Worm (Caenorhabditis elegans) whole organism, young adult: ENCODE data around the gene C27A7.5.

Experiments
- B0019.2 ChIP-seq: fragments of 200-800 bp; sonication (Bioruptor generic); conservative IDR thresholded peaks from 2 replicates; pipeline ENCODE4 v1.3.6; 2022; ENCODE audit warnings: missing genetic modification reagents, missing genetic modification characterization, missing compliant biosample characterization
- B0261.1 ChIP-seq: sonication (generic microtip); optimal IDR thresholded peaks from 2 replicates; lab custom pipeline; 2016; ENCODE audit warnings: mild to moderate bottlenecking, missing genetic modification characterization, moderate library complexity, missing compliant biosample characterization
- B0336.3 ChIP-seq: fragments of 200-800 bp; sonication (Bioruptor generic); IDR thresholded peaks from 2 replicates; pipeline ENCODE4 v1.3.6; 2022; ENCODE audit warnings: missing genetic modification characterization, missing compliant biosample characterization
- F22D6.2 ChIP-seq: sonication (generic microtip); optimal IDR thresholded peaks from 2 replicates; lab custom pipeline; 2016; ENCODE audit warnings: mild to moderate bottlenecking, missing genetic modification characterization, missing compliant biosample characterization
- F23B12.7 ChIP-seq: sonication (generic microtip); optimal IDR thresholded peaks from 2 replicates; lab custom pipeline; 2017; ENCODE audit warnings: missing genetic modification characterization, mild to moderate bottlenecking, missing compliant biosample characterization, antibody characterized with exemption, moderate library complexity; ENCODE audit not compliant: insufficient read depth
- F37B4.10 ChIP-seq: fragments of 200-800 bp; sonication (Bioruptor generic); IDR thresholded peaks from 2 replicates; pipeline ENCODE4 v1.3.6; 2022; ENCODE audit warnings: missing genetic modification characterization, missing compliant biosample characterization
- F39B2.1 ChIP-seq: fragments of 200-800 bp; sonication (Bioruptor generic); IDR thresholded peaks from 2 replicates; pipeline ENCODE4 v1.3.6; 2022; ENCODE audit warnings: missing genetic modification reagents, missing genetic modification characterization, missing compliant biosample characterization
- F49E8.2 ChIP-seq: sonication (generic microtip); optimal IDR thresholded peaks from 3 replicates; lab custom pipeline; 2017; ENCODE audit warnings: missing genetic modification characterization, mild to moderate bottlenecking, missing compliant biosample characterization, antibody characterized with exemption, moderate library complexity; ENCODE audit not compliant: insufficient read depth
- F52B5.7 ChIP-seq: sonication (generic microtip); optimal IDR thresholded peaks from 2 replicates; lab custom pipeline; 2016; ENCODE audit warnings: mild to moderate bottlenecking, missing genetic modification characterization, missing compliant biosample characterization
- F57C9.4 ChIP-seq: sonication (generic microtip); optimal IDR thresholded peaks from 2 replicates; lab custom pipeline; 2017; ENCODE audit warnings: mild to moderate bottlenecking, missing genetic modification characterization, missing compliant biosample characterization
- K11D2.4 ChIP-seq: fragments of 200-800 bp; sonication (Bioruptor generic); IDR thresholded peaks from 2 replicates; pipeline ENCODE4 v1.3.6; 2022; ENCODE audit warnings: missing genetic modification reagents, missing genetic modification characterization, missing compliant biosample characterization
- K12H6.12 ChIP-seq: fragments of 200-800 bp; sonication (Bioruptor generic); optimal IDR thresholded peaks from 2 replicates; lab custom pipeline; 2018; ENCODE audit warnings: mild to moderate bottlenecking, missing genetic modification characterization, missing compliant biosample characterization
- T26A5.8 ChIP-seq: sonication (generic microtip); optimal IDR thresholded peaks from 2 replicates; lab custom pipeline; 2016; ENCODE audit warnings: missing genetic modification characterization, missing compliant biosample characterization
- Y56A3A.18 ChIP-seq: fragments of 200-800 bp; sonication (Bioruptor generic); IDR thresholded peaks from 2 replicates; pipeline ENCODE4 v1.3.6; 2022; ENCODE audit warnings: missing genetic modification reagents, missing genetic modification characterization, missing compliant biosample characterization
- aptf-3 ChIP-seq: fragments of 200-800 bp; sonication (Bioruptor generic); IDR thresholded peaks from 2 replicates; pipeline ENCODE4 v1.3.6; 2022; ENCODE audit warnings: missing genetic modification characterization, missing compliant biosample characterization
- atf-7 ChIP-seq: sonication (generic microtip); optimal IDR thresholded peaks from 2 replicates; lab custom pipeline; 2017; ENCODE audit warnings: mild to moderate bottlenecking, missing genetic modification characterization, missing compliant biosample characterization
- attf-3 ChIP-seq: fragments of 200-800 bp; sonication (Bioruptor generic); conservative IDR thresholded peaks from 2 replicates; pipeline ENCODE4 v1.3.6; 2022; ENCODE audit warnings: missing genetic modification reagents, missing genetic modification characterization, missing compliant biosample characterization
- bed-1 ChIP-seq: fragments of 200-800 bp; sonication (Bioruptor generic); IDR thresholded peaks from 2 replicates; pipeline ENCODE4 v1.3.6; 2022; ENCODE audit warnings: missing genetic modification reagents, missing genetic modification characterization, missing compliant biosample characterization
- bed-2 ChIP-seq: fragments of 200-800 bp; sonication (Bioruptor generic); IDR thresholded peaks from 2 replicates; pipeline ENCODE4 v1.3.6; 2022; ENCODE audit warnings: missing genetic modification reagents, missing genetic modification characterization, missing compliant biosample characterization
- ccch-3 ChIP-seq: fragments of 200-800 bp; sonication (Bioruptor generic); optimal IDR thresholded peaks from 2 replicates; lab custom pipeline; 2018; ENCODE audit warnings: mild to moderate bottlenecking, missing genetic modification characterization, missing compliant biosample characterization
- ceh-27 ChIP-seq: fragments of 200-800 bp; sonication (Bioruptor generic); optimal IDR thresholded peaks from 2 replicates; lab custom pipeline; 2018; ENCODE audit warnings: mild to moderate bottlenecking, missing genetic modification characterization, moderate library complexity, missing compliant biosample characterization
- ceh-40 ChIP-seq: fragments of 200-800 bp; sonication (Bioruptor generic); IDR thresholded peaks from 2 replicates; pipeline ENCODE4 v1.3.6; 2022; ENCODE audit warnings: missing genetic modification characterization, missing compliant biosample characterization
- dox-1 ChIP-seq: fragments of 200-800 bp; sonication (Bioruptor generic); IDR thresholded peaks from 2 replicates; pipeline ENCODE4 v1.3.6; 2022; ENCODE audit warnings: missing genetic modification reagents, missing genetic modification characterization, missing compliant biosample characterization
- dpl-1 ChIP-seq: fragments of 150-350 bp; optimal IDR thresholded peaks from 2 replicates; lab custom pipeline; 2014; ENCODE audit warnings: missing biosample characterization, missing genetic modification reagents, missing genetic modification characterization
- egl-18 ChIP-seq: fragments of 200-800 bp; sonication (Bioruptor generic); IDR thresholded peaks from 2 replicates; pipeline ENCODE4 v1.3.6; 2022; ENCODE audit warnings: missing genetic modification reagents, missing genetic modification characterization, missing compliant biosample characterization
- gei-17 ChIP-seq: fragments of 200-800 bp; sonication (Bioruptor generic); optimal IDR thresholded peaks from 2 replicates; lab custom pipeline; 2018; ENCODE audit warnings: mild to moderate bottlenecking, missing genetic modification characterization, missing compliant biosample characterization
- hlh-26 ChIP-seq: fragments of 200-800 bp; sonication (Bioruptor generic); conservative IDR thresholded peaks from 2 replicates; pipeline ENCODE4 v1.3.6; 2022; ENCODE audit warnings: missing genetic modification reagents, missing genetic modification characterization, missing compliant biosample characterization
- lag-1 ChIP-seq: fragments of 200-800 bp; sonication (Bioruptor generic); IDR thresholded peaks from 2 replicates; pipeline ENCODE4 v1.3.6; 2022; ENCODE audit warnings: missing genetic modification reagents, missing genetic modification characterization, missing compliant biosample characterization
- let-526 ChIP-seq: fragments of 200-800 bp; sonication (Bioruptor generic); IDR thresholded peaks from 2 replicates; pipeline ENCODE4 v1.3.6; 2022; ENCODE audit warnings: missing genetic modification reagents, missing genetic modification characterization, missing compliant biosample characterization
- lin-54 ChIP-seq: fragments of 200-800 bp; sonication (Bioruptor generic); optimal IDR thresholded peaks from 2 replicates; lab custom pipeline; 2018; ENCODE audit warnings: mild to moderate bottlenecking, missing genetic modification characterization, missing compliant biosample characterization
- lir-1 ChIP-seq: fragments of 200-800 bp; sonication (Bioruptor generic); conservative IDR thresholded peaks from 2 replicates; pipeline ENCODE4 v1.3.6; 2022; ENCODE audit warnings: missing genetic modification reagents, missing genetic modification characterization, missing compliant biosample characterization
- lsy-27 ChIP-seq: sonication (generic microtip); optimal IDR thresholded peaks from 2 replicates; lab custom pipeline; 2017; ENCODE audit warnings: missing genetic modification characterization, mild to moderate bottlenecking, missing compliant biosample characterization, antibody characterized with exemption, missing genotype, borderline replicate concordance; ENCODE audit not compliant: insufficient read depth
- mcd-1 ChIP-seq: fragments of 200-800 bp; sonication (Bioruptor generic); IDR thresholded peaks from 2 replicates; pipeline ENCODE4 v1.3.6; 2022; ENCODE audit warnings: missing genetic modification reagents, missing genetic modification characterization, missing compliant biosample characterization
- mxl-1 ChIP-seq: sonication (generic microtip); optimal IDR thresholded peaks from 2 replicates; lab custom pipeline; 2016; ENCODE audit warnings: missing genetic modification characterization, missing compliant biosample characterization
- nfya-2 ChIP-seq: fragments of 200-800 bp; sonication (Bioruptor generic); IDR thresholded peaks from 2 replicates; pipeline ENCODE4 v1.3.6; 2022; ENCODE audit warnings: missing genetic modification reagents, missing genetic modification characterization, missing compliant biosample characterization
- nhr-80 ChIP-seq: sonication (generic microtip); optimal IDR thresholded peaks from 2 replicates; lab custom pipeline; 2016; ENCODE audit warnings: missing genetic modification characterization, missing compliant biosample characterization
- pha-4 ChIP-seq: fragments of 150-350 bp; sonication (generic microtip); optimal IDR thresholded peaks from 2 replicates; lab custom pipeline; 2014; ENCODE audit warnings: missing biosample characterization, missing genetic modification reagents, missing genetic modification characterization
- tbx-9 ChIP-seq: sonication (generic microtip); optimal IDR thresholded peaks from 2 replicates; lab custom pipeline; 2016; ENCODE audit warnings: borderline replicate concordance, missing genetic modification characterization, inconsistent platforms, missing compliant biosample characterization
- tlf-1 ChIP-seq: fragments of 200-800 bp; sonication (Bioruptor generic); optimal IDR thresholded peaks from 2 replicates; lab custom pipeline; 2018; ENCODE audit warnings: mild to moderate bottlenecking, missing genetic modification characterization, missing compliant biosample characterization
- zfh-2 ChIP-seq: fragments of 200-800 bp; sonication (Bioruptor generic); conservative IDR thresholded peaks from 2 replicates; pipeline ENCODE4 v1.3.6; 2022; ENCODE audit warnings: missing genetic modification reagents, missing genetic modification characterization, missing compliant biosample characterization
- zim-3 ChIP-seq: sonication (generic microtip); optimal IDR thresholded peaks from 2 replicates; lab custom pipeline; 2017; ENCODE audit warnings: mild to moderate bottlenecking, missing genetic modification characterization, moderate library complexity, missing compliant biosample characterization
- ztf-18 ChIP-seq: sonication (generic microtip); optimal IDR thresholded peaks from 2 replicates; lab custom pipeline; 2016; ENCODE audit warnings: missing genotype, mild to moderate bottlenecking, missing genetic modification characterization, missing compliant biosample characterization

C27A7.5 gene

ce11 chrV:12117567-12118053 is 44.5 kb downstream of the C27A7.5 start, which contains the start of gene C13C4.8:
C13C4.8 (plus strand) TSS chrV:12118003.
- TF ChIP-seq ceh-27 (GFP tag; lab: Kevin White, UChicago) (no peak), F57C9.4 (tag; lab: Kevin White, UChicago) (no peak), let-526 (GFP tag; lab: Robert Waterston, UW) (no peak), K11D2.4 (GFP tag; lab: Robert Waterston, UW) (no peak), aptf-3 (no peak), zim-3 (tag; lab: Kevin White, UChicago) (no peak), gei-17 (GFP tag; lab: Kevin White, UChicago) (no peak), dpl-1 (GFP tag; lab: Kevin White, UChicago) (no peak), dox-1 (GFP tag; lab: Robert Waterston, UW) (no peak)

DNA sequence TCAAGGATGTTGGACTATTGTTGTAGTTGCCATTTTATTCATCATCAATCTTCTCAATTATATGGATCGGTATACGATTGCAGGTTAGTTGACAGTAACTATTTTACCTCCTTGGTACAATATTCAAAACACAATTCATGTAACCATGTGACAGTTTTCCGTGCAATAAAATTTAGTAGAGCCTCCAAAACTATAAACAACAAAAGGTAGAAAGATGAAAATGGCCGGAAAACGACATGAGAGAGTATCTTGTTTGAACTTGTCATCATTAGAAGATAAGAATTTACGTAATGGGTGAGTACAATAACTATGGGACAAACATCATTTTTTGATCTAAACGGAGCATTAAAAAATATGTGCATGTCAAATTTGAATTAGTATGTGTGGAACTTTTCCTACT is 47.0 kb downstream of the C27A7.5 start:
- peak; percentile 27 for TF ChIP-seq nhr-80 (tag; lab: Kevin White, UChicago)
- no peak for TF ChIP-seq tlf-1 (GFP tag; lab: Kevin White, UChicago)

DNA sequence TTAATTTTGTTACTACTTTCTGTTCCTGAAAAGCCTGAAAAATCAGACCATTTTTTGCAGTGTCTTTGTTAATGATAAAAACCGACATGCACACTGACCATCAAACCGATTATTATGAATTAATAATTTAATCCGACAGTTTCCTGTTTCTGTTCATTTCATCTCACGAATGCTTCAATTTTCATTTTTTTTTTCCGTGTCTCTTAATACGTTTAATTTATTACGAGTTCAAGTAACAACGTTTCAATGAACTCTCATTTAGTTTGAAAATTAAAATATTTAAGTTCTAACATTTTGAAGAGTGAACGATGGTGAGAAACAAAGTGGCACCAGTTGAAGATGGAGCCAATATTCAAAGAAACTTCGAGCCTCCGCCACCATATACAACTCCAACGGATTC is 47.4 kb downstream of the C27A7.5 start, which contains the start of gene spin-1:
Gene spin-1 (plus strand): TSS at position 301 of the 400 bp plus-strand sequence.
- TF ChIP-seq B0019.2 (no peak), egl-18 (GFP tag; lab: Robert Waterston, UW) (no peak), ccch-3 (GFP tag; lab: Kevin White, UChicago) (no peak), B0336.3 (GFP tag; lab: Robert Waterston, UW) (no peak), lag-1 (GFP tag; lab: Robert Waterston, UW) (no peak), ztf-18 (tag; lab: Kevin White, UChicago) (no peak), bed-2 (no peak), bed-1 (no peak), mcd-1 (GFP tag; lab: Robert Waterston, UW) (no peak), B0261.1 (no peak), lir-1 (GFP tag; lab: Robert Waterston, UW) (no peak), F39B2.1 (no peak), tbx-9 (tag; lab: Kevin White, UChicago) (no peak), dox-1 (GFP tag; lab: Robert Waterston, UW) (no peak), attf-3 (GFP tag; lab: Robert Waterston, UW) (no peak), K12H6.12 (tag; lab: Kevin White, UChicago) (no peak), lin-54 (GFP tag; lab: Kevin White, UChicago) (no peak)

DNA sequence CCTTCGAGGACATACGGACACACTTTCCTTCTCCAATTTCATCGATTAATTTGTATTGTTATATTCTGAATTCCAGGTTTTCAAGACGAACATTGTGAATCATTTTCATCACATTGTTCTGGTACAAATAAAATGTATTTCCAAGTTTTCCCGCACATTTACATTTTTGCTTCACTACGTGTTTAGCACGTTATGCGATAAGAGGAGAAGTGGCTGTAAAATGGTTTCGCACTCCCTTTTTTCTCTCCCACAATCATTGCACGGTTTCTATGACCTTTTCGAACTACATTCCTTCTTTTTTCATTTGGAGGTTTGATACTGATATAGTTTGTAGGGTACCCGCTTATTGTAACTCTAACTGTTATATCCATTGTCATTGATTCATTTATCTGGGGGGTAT is 48.4 kb downstream of the C27A7.5 start:
- TF ChIP-seq nhr-80 (tag; lab: Kevin White, UChicago): peak; percentile 70
- TF ChIP-seq B0261.1: no peak

DNA sequence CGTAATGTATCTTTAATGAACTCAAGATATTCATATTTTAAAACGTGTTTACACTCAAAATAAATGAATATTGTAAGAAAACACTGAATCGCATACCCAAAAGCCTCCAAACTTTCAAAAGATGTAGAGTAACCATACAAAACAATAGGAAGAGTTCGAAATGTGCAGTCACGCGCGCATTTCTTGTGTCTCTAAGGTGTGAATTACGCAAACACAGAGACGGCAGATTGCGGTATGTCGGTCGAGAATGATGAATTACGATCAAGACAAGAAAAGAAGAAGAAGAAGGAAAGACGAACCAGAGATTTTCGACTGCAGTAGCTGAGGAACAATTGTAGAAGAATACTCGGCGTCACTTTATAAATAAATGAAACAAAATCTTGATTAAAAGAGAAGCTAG is 50.7 kb downstream of the C27A7.5 start, which contains the start of gene lhpp-1:
Gene lhpp-1 (minus strand): TSS at position 354 of the 400 bp plus-strand sequence.
- TF ChIP-seq T26A5.8 (tag; lab: Kevin White, UChicago) (no peak), attf-3 (GFP tag; lab: Robert Waterston, UW) (no peak), F39B2.1 (no peak), lin-54 (GFP tag; lab: Kevin White, UChicago) (no peak), F23B12.7 (no peak), F37B4.10 (GFP tag; lab: Robert Waterston, UW) (no peak), nfya-2 (GFP tag; lab: Robert Waterston, UW) (no peak), F49E8.2 (tag; lab: Kevin White, UChicago) (no peak), zfh-2 (GFP tag; lab: Robert Waterston, UW) (no peak), ztf-18 (tag; lab: Kevin White, UChicago) (no peak), F52B5.7 (tag; lab: Kevin White, UChicago) (no peak), lsy-27 (tag; lab: Kevin White, UChicago) (no peak), F22D6.2 (tag; lab: Kevin White, UChicago) (no peak), hlh-26 (GFP tag; lab: Robert Waterston, UW) (no peak), ceh-40 (GFP tag; lab: Robert Waterston, UW) (no peak), pha-4 (tag; lab: Kevin White, UChicago) (no peak), atf-7 (tag; lab: Kevin White, UChicago) (no peak), Y56A3A.18 (no peak), mxl-1 (no peak)
